Worm (Caenorhabditis elegans) whole organism, L1 larva: ENCODE results near the gene hil-1.

ENCODE experiments used
- C04F5.9 ChIP-seq: sonication (generic microtip); optimal IDR thresholded peaks from 2 replicates; lab custom pipeline; 2016; ENCODE audit warnings: missing genetic modification characterization, missing compliant biosample characterization
- C16A3.4 ChIP-seq: fragments of 150-350 bp; optimal IDR thresholded peaks from 2 replicates; lab custom pipeline; 2014; ENCODE audit warnings: missing biosample characterization, missing genetic modification characterization
- Y116A8C.19 ChIP-seq: sonication (generic microtip); optimal IDR thresholded peaks from 2 replicates; lab custom pipeline; 2016; ENCODE audit warnings: missing compliant biosample characterization, missing genetic modification characterization, borderline replicate concordance
- alr-1 ChIP-seq: fragments of 200-800 bp; sonication (Bioruptor generic); optimal IDR thresholded peaks from 2 replicates; lab custom pipeline; 2018; ENCODE audit warnings: borderline replicate concordance, mild to moderate bottlenecking, missing genetic modification characterization, missing compliant biosample characterization
- aly-2 ChIP-seq: fragments of 150-350 bp; optimal IDR thresholded peaks from 2 replicates; lab custom pipeline; 2014; ENCODE audit warnings: missing biosample characterization, missing genetic modification characterization
- ama-1 ChIP-seq: fragments of 150-350 bp; optimal IDR thresholded peaks from 2 replicates; lab custom pipeline; 2014
- blmp-1 ChIP-seq: fragments of 150-350 bp; optimal IDR thresholded peaks from 2 replicates; lab custom pipeline; 2014; ENCODE audit warnings: missing biosample characterization, missing genetic modification characterization
- ceh-82 ChIP-seq, 3 experiments: fragments of 150-350 bp in 1 of 3; sonication (generic microtip) in 2 of 3; optimal IDR thresholded peaks; 2 replicates each; lab custom pipeline; 2014 to 2017; ENCODE audit warnings: missing biosample characterization in 3 of 3, missing genetic modification characterization in 3 of 3
- ceh-90 ChIP-seq: sonication (generic microtip); optimal IDR thresholded peaks from 2 replicates; lab custom pipeline; 2016; ENCODE audit warnings: missing genetic modification characterization, missing compliant biosample characterization
- dpl-1 ChIP-seq, 3 experiments: fragments of 150-350 bp in 2 of 3; sonication (generic microtip) in 1 of 3; optimal IDR thresholded peaks; 2 replicates each; lab custom pipeline; 2014 to 2017; ENCODE audit warnings: missing biosample characterization in 3 of 3, missing genetic modification characterization in 3 of 3, missing genetic modification reagents in 3 of 3
- dsc-1 ChIP-seq: sonication (generic microtip); optimal IDR thresholded peaks from 2 replicates; lab custom pipeline; 2016; ENCODE audit warnings: mild to moderate bottlenecking, missing genetic modification characterization, missing compliant biosample characterization
- egl-13 ChIP-seq: sonication (generic microtip); optimal IDR thresholded peaks from 2 replicates; lab custom pipeline; 2016; ENCODE audit warnings: missing genotype, missing genetic modification reagents, missing genetic modification characterization, missing compliant biosample characterization
- elt-2 ChIP-seq: sonication (generic microtip); optimal IDR thresholded peaks from 2 replicates; lab custom pipeline; 2016; ENCODE audit warnings: missing genetic modification characterization, mild to moderate bottlenecking, inconsistent platforms, missing compliant biosample characterization, missing genetic modification reagents
- fkh-10 ChIP-seq: sonication (generic microtip); optimal IDR thresholded peaks from 2 replicates; lab custom pipeline; 2017; ENCODE audit warnings: missing biosample characterization, missing genetic modification reagents, missing genetic modification characterization
- fkh-4 ChIP-seq: sonication (generic microtip); optimal IDR thresholded peaks from 2 replicates; lab custom pipeline; 2016; ENCODE audit warnings: missing compliant biosample characterization, missing genetic modification characterization, borderline replicate concordance
- fos-1 ChIP-seq: fragments of 150-350 bp; optimal IDR thresholded peaks from 2 replicates; lab custom pipeline; 2014; ENCODE audit warnings: missing biosample characterization, missing genetic modification characterization
- hlh-4 ChIP-seq: sonication (generic microtip); optimal IDR thresholded peaks from 2 replicates; lab custom pipeline; 2016; ENCODE audit warnings: mild to moderate bottlenecking, missing genetic modification characterization, missing compliant biosample characterization
- hpl-2 ChIP-seq: fragments of 150-350 bp; optimal IDR thresholded peaks from 2 replicates; lab custom pipeline; 2014; ENCODE audit warnings: missing biosample characterization, missing genetic modification reagents, missing genetic modification characterization
- jun-1 ChIP-seq: fragments of 150-350 bp; optimal IDR thresholded peaks from 2 replicates; lab custom pipeline; 2014; ENCODE audit warnings: missing biosample characterization, missing genetic modification reagents, missing genetic modification characterization
- lin-14 ChIP-seq: fragments of 200-800 bp; sonication (Bioruptor generic); optimal IDR thresholded peaks from 2 replicates; lab custom pipeline; 2018; ENCODE audit warnings: mild to moderate bottlenecking, missing genetic modification characterization, moderate library complexity, missing compliant biosample characterization
- lin-35 ChIP-seq, 2 experiments: fragments of 150-350 bp; optimal IDR thresholded peaks; 2 replicates each; lab custom pipeline; 2014; ENCODE audit warnings: missing biosample characterization in 2 of 2, missing genetic modification characterization in 2 of 2, missing genetic modification reagents in 2 of 2
- lin-39 ChIP-seq: fragments of 150-350 bp; optimal IDR thresholded peaks from 2 replicates; lab custom pipeline; 2014; ENCODE audit warnings: missing biosample characterization, missing genetic modification reagents, missing genetic modification characterization
- lir-3 ChIP-seq: sonication (generic microtip); optimal IDR thresholded peaks from 2 replicates; lab custom pipeline; 2016; ENCODE audit warnings: mild to moderate bottlenecking, missing genetic modification characterization, moderate library complexity, missing compliant biosample characterization; ENCODE audit not compliant: poor library complexity
- lsy-2 ChIP-seq, 2 experiments: fragments of 150-350 bp; optimal IDR thresholded peaks; 2 replicates each; lab custom pipeline; 2014; ENCODE audit warnings: missing biosample characterization in 2 of 2, missing genetic modification characterization in 2 of 2
- mab-9 ChIP-seq: fragments of 200-800 bp; sonication (Bioruptor generic); IDR thresholded peaks from 2 replicates; pipeline ENCODE4 v1.3.6; 2022; ENCODE audit warnings: missing genetic modification reagents, missing genetic modification characterization, missing compliant biosample characterization
- mdl-1 ChIP-seq, 2 experiments: fragments of 150-350 bp; optimal IDR thresholded peaks; 2 replicates each; lab custom pipeline; 2014 to 2017; ENCODE audit warnings: missing biosample characterization in 2 of 2, missing genetic modification characterization in 2 of 2, inconsistent platforms in 1 of 2
- mep-1 ChIP-seq: fragments of 150-350 bp; optimal IDR thresholded peaks from 2 replicates; lab custom pipeline; 2014; ENCODE audit warnings: missing biosample characterization, missing genetic modification characterization
- nhr-20 ChIP-seq: sonication (generic microtip); optimal IDR thresholded peaks from 2 replicates; lab custom pipeline; 2016; ENCODE audit warnings: mild to moderate bottlenecking, missing genetic modification characterization, missing compliant biosample characterization
- nhr-28 ChIP-seq: fragments of 150-350 bp; optimal IDR thresholded peaks from 2 replicates; lab custom pipeline; 2014; ENCODE audit warnings: missing biosample characterization, missing genetic modification characterization
- nhr-47 ChIP-seq: sonication (generic microtip); optimal IDR thresholded peaks from 2 replicates; lab custom pipeline; 2016; ENCODE audit warnings: mild to moderate bottlenecking, missing genetic modification characterization, moderate library complexity, missing compliant biosample characterization
- nhr-71 ChIP-seq: sonication (generic microtip); optimal IDR thresholded peaks from 2 replicates; lab custom pipeline; 2016; ENCODE audit warnings: mild to moderate bottlenecking, missing genetic modification characterization, moderate library complexity, missing compliant biosample characterization
- nhr-76 ChIP-seq: sonication (generic microtip); optimal IDR thresholded peaks from 2 replicates; lab custom pipeline; 2017; ENCODE audit warnings: missing biosample characterization, missing genetic modification characterization
- nhr-90 ChIP-seq: sonication (generic microtip); optimal IDR thresholded peaks from 2 replicates; lab custom pipeline; 2016; ENCODE audit warnings: mild to moderate bottlenecking, missing genetic modification characterization, missing compliant biosample characterization; ENCODE audit not compliant: poor library complexity
- pag-3 ChIP-seq: sonication (generic microtip); optimal IDR thresholded peaks from 2 replicates; lab custom pipeline; 2017; ENCODE audit warnings: missing genetic modification characterization, mild to moderate bottlenecking, missing compliant biosample characterization, antibody characterized with exemption, borderline replicate concordance; ENCODE audit not compliant: insufficient read depth
- pax-3 ChIP-seq: fragments of 200-800 bp; sonication (Bioruptor generic); optimal IDR thresholded peaks from 2 replicates; lab custom pipeline; 2018; ENCODE audit warnings: mild to moderate bottlenecking, missing genetic modification characterization, moderate library complexity, missing compliant biosample characterization
- rnt-1 ChIP-seq: sonication (generic microtip); optimal IDR thresholded peaks from 2 replicates; lab custom pipeline; 2016; ENCODE audit warnings: mild to moderate bottlenecking, missing genetic modification characterization, moderate library complexity, missing compliant biosample characterization
- snu-23 ChIP-seq: sonication (generic microtip); optimal IDR thresholded peaks from 2 replicates; lab custom pipeline; 2016; ENCODE audit warnings: missing genetic modification characterization, missing compliant biosample characterization
- sup-37 ChIP-seq: fragments of 200-800 bp; sonication (Bioruptor generic); optimal IDR thresholded peaks from 2 replicates; lab custom pipeline; 2018; ENCODE audit warnings: mild to moderate bottlenecking, missing genetic modification characterization, missing compliant biosample characterization
- swsn-7 ChIP-seq: sonication (generic microtip); optimal IDR thresholded peaks from 2 replicates; lab custom pipeline; 2016; ENCODE audit warnings: missing genetic modification characterization, missing compliant biosample characterization
- tbx-2 ChIP-seq: sonication (generic microtip); optimal IDR thresholded peaks from 2 replicates; lab custom pipeline; 2016; ENCODE audit warnings: missing genetic modification characterization, missing compliant biosample characterization
- unc-30 ChIP-seq: sonication (generic microtip); optimal IDR thresholded peaks from 2 replicates; lab custom pipeline; 2017; ENCODE audit warnings: missing biosample characterization, missing genetic modification characterization
- unc-98 ChIP-seq: fragments of 200-800 bp; sonication (Bioruptor generic); IDR thresholded peaks from 2 replicates; pipeline ENCODE4 v1.3.6; 2022; ENCODE audit warnings: missing genetic modification characterization, missing compliant biosample characterization
- vab-15 ChIP-seq: sonication (generic microtip); optimal IDR thresholded peaks from 2 replicates; lab custom pipeline; 2017; ENCODE audit warnings: missing genotype, mild to moderate bottlenecking, missing genetic modification characterization, missing compliant biosample characterization
- xbp-1 ChIP-seq: sonication (generic microtip); optimal IDR thresholded peaks from 2 replicates; lab custom pipeline; 2016; ENCODE audit warnings: missing genetic modification characterization, missing compliant biosample characterization
- zag-1 ChIP-seq: fragments of 150-350 bp; optimal IDR thresholded peaks from 2 replicates; lab custom pipeline; 2014; ENCODE audit warnings: missing biosample characterization, missing genetic modification characterization
- zip-4 ChIP-seq: fragments of 200-800 bp; sonication (Bioruptor generic); optimal IDR thresholded peaks from 2 replicates; lab custom pipeline; 2018; ENCODE audit warnings: mild to moderate bottlenecking, missing genetic modification characterization, moderate library complexity, missing compliant biosample characterization
- ztf-11 ChIP-seq, 2 experiments: sonication (generic microtip); optimal IDR thresholded peaks; 2 replicates each; lab custom pipeline; 2016 to 2017; ENCODE audit warnings: missing genetic modification characterization in 2 of 2, missing biosample characterization in 1 of 2, missing compliant biosample characterization in 1 of 2

The hil-1 gene

ce11 chrV:14949477-14949876 is at the start of gene hil-1:
Gene hil-1, plus strand, starts transcription at chrV:14949777.
- TF ChIP-seq ama-1 (no peak), dpl-1 (GFP tag; optimal IDR thresholded peaks at IDR 0.05; lab: Kevin White, UChicago) (no peak), snu-23 (GFP tag; lab: Kevin White, UChicago) (no peak), lin-14 (no peak)

ce11 chrV:14900905-14901304 is 48.7 kb upstream of the hil-1 start:
- TF ChIP-seq ceh-82 (tag; optimal IDR thresholded peaks at IDR 0.05; lab: Kevin White, UChicago) (no peak), lin-39 (tag; lab: Kevin White, UChicago) (no peak), pag-3 (tag; lab: Kevin White, UChicago) (no peak), xbp-1 (no peak), sup-37 (GFP tag; lab: Kevin White, UChicago) (no peak), C04F5.9 (tag; lab: Kevin White, UChicago) (no peak), ztf-11 (tag; optimal IDR thresholded peaks at IDR 0.05; lab: Kevin White, UChicago) (no peak), nhr-71 (no peak), egl-13 (tag; lab: Kevin White, UChicago) (no peak), blmp-1 (tag; lab: Kevin White, UChicago) (no peak), jun-1 (tag; lab: Kevin White, UChicago) (no peak), lsy-2 (tag; optimal IDR thresholded peaks at IDR 0.05; lab: Kevin White, UChicago) (no peak), rnt-1 (tag; lab: Kevin White, UChicago) (no peak), fkh-10 (no peak), C16A3.4 (tag; lab: Kevin White, UChicago) (no peak), unc-98 (GFP tag; lab: Robert Waterston, UW) (no peak), Y116A8C.19 (tag; lab: Kevin White, UChicago) (no peak), vab-15 (no peak), nhr-90 (tag; lab: Kevin White, UChicago) (no peak)
- TF ChIP-seq, all 84 proteins: peak for 0

- TF ChIP-seq lin-39 (tag; lab: Kevin White, UChicago), result no peak
- no peak for TF ChIP-seq mdl-1 (tag; optimal IDR thresholded peaks at IDR 0.05; lab: Kevin White, UChicago)
- TF ChIP-seq elt-2 (tag; lab: Kevin White, UChicago), result no peak
- no peak for TF ChIP-seq C04F5.9 (tag; lab: Kevin White, UChicago)
- no peak for TF ChIP-seq nhr-28 (tag; lab: Kevin White, UChicago)
- TF ChIP-seq lin-35 (GFP tag; optimal IDR thresholded peaks at IDR 0.05; lab: Kevin White, UChicago), result no peak
- TF ChIP-seq alr-1, result no peak
- TF ChIP-seq nhr-76 (tag; lab: Kevin White, UChicago), result no peak
- TF ChIP-seq hlh-4 (tag; lab: Kevin White, UChicago), result no peak
- TF ChIP-seq ceh-90 (tag; lab: Kevin White, UChicago), result no peak
- no peak for TF ChIP-seq pax-3
- TF ChIP-seq hpl-2 (GFP tag; lab: Kevin White, UChicago), result no peak
- TF ChIP-seq aly-2 (tag; lab: Kevin White, UChicago), result no peak
These were observed 42.1 kb upstream of the hil-1 start for ce11 chrV:14907445-14907844.

- no peak for TF ChIP-seq sup-37 (GFP tag; lab: Kevin White, UChicago)
- TF ChIP-seq zag-1 (tag; lab: Kevin White, UChicago), result no peak
- TF ChIP-seq tbx-2 (tag; lab: Kevin White, UChicago), result no peak
- TF ChIP-seq unc-98 (GFP tag; lab: Robert Waterston, UW), result no peak
- no peak for TF ChIP-seq aly-2 (tag; lab: Kevin White, UChicago)
- peak; percentile 85 for TF ChIP-seq dsc-1
- peak; percentile 65 for TF ChIP-seq fkh-4 (tag; lab: Kevin White, UChicago)
- no peak for TF ChIP-seq fos-1 (tag; lab: Kevin White, UChicago)
- no peak for TF ChIP-seq zip-4 (GFP tag; lab: Kevin White, UChicago)
- TF ChIP-seq dpl-1 (GFP tag; optimal IDR thresholded peaks at IDR 0.05; lab: Kevin White, UChicago), result no peak
- no peak for TF ChIP-seq unc-30 (tag; lab: Kevin White, UChicago)
- TF ChIP-seq mep-1 (tag; lab: Kevin White, UChicago), result peak; percentile 3
- TF ChIP-seq ceh-90 (tag; lab: Kevin White, UChicago), result no peak
- no peak for TF ChIP-seq mab-9
- no peak for TF ChIP-seq rnt-1 (tag; lab: Kevin White, UChicago)
- no peak for TF ChIP-seq swsn-7
- TF ChIP-seq lir-3 (tag; lab: Kevin White, UChicago), result no peak
- no peak for TF ChIP-seq nhr-47 (tag; lab: Kevin White, UChicago)
- no peak for TF ChIP-seq nhr-20 (tag; lab: Kevin White, UChicago)
- TF ChIP-seq ama-1, result no peak
- no peak for TF ChIP-seq alr-1
These were observed 40.2 kb upstream of the hil-1 start, which contains the start of gene H12D21.9 for ce11 chrV:14909331-14909835. Gene H12D21.9, minus strand, starts transcription at chrV:14909478.
